Worm (Caenorhabditis elegans) whole organism, early embryonic: ENCODE measurements around the gene clec-252.

Source experiments
- B0310.2 ChIP-seq: sonication (generic microtip); optimal IDR thresholded peaks from 2 replicates; lab custom pipeline; 2016; ENCODE audit warnings: mild to moderate bottlenecking, missing genetic modification characterization, missing compliant biosample characterization
- aly-1 ChIP-seq: sonication (generic microtip); optimal IDR thresholded peaks from 2 replicates; lab custom pipeline; 2016; ENCODE audit warnings: missing genetic modification characterization, missing compliant biosample characterization
- ama-1 ChIP-seq: fragments of 150-350 bp; optimal IDR thresholded peaks from 2 replicates; lab custom pipeline; 2014
- ceh-13 ChIP-seq: fragments of 200-800 bp; sonication (Bioruptor generic); optimal IDR thresholded peaks from 2 replicates; lab custom pipeline; 2018; ENCODE audit warnings: mild to moderate bottlenecking, missing genetic modification characterization, missing compliant biosample characterization
- ceh-36 ChIP-seq: sonication (generic microtip); optimal IDR thresholded peaks from 2 replicates; lab custom pipeline; 2016; ENCODE audit warnings: missing genetic modification characterization, inconsistent platforms, missing compliant biosample characterization
- flt-1 ChIP-seq: fragments of 200-800 bp; sonication (Bioruptor generic); IDR thresholded peaks from 2 replicates; pipeline ENCODE4 v1.3.6; 2022; ENCODE audit warnings: missing genetic modification characterization, missing compliant biosample characterization
- hmbx-1 ChIP-seq: sonication (generic microtip); optimal IDR thresholded peaks from 2 replicates; lab custom pipeline; 2016; ENCODE audit warnings: mild to moderate bottlenecking, missing genetic modification characterization, missing compliant biosample characterization
- hnd-1 ChIP-seq: sonication (generic microtip); optimal IDR thresholded peaks from 2 replicates; lab custom pipeline; 2016; ENCODE audit warnings: missing genetic modification characterization, missing compliant biosample characterization
- scrt-1 ChIP-seq: fragments of 200-800 bp; sonication (Bioruptor generic); IDR thresholded peaks from 2 replicates; pipeline ENCODE4 v1.3.6; 2022; ENCODE audit warnings: missing genetic modification characterization, missing compliant biosample characterization
- sea-1 ChIP-seq: fragments of 200-800 bp; sonication (Bioruptor generic); conservative IDR thresholded peaks from 2 replicates; pipeline ENCODE4 v1.3.6; 2022; ENCODE audit warnings: missing genetic modification characterization, missing compliant biosample characterization
- tbx-11 ChIP-seq: fragments of 200-800 bp; sonication (Bioruptor generic); IDR thresholded peaks from 2 replicates; pipeline ENCODE4 v1.3.6; 2022; ENCODE audit warnings: missing genetic modification characterization, missing compliant biosample characterization
- tbx-37 ChIP-seq: fragments of 200-800 bp; sonication (Bioruptor generic); conservative IDR thresholded peaks from 2 replicates; pipeline ENCODE4 v1.3.6; 2022; ENCODE audit warnings: missing genetic modification reagents, missing genetic modification characterization, missing compliant biosample characterization
- tra-4 ChIP-seq: sonication (generic microtip); optimal IDR thresholded peaks from 2 replicates; lab custom pipeline; 2017; ENCODE audit warnings: missing genetic modification characterization, missing compliant biosample characterization

- TF ChIP-seq sea-1 (peak; percentile 74), hmbx-1 (tag; lab: Kevin White, UChicago) (no peak), tbx-11 (GFP tag; lab: Robert Waterston, UW) (peak; percentile 40; the same call in 1 of the 2 replicates), aly-1 (tag; lab: Kevin White, UChicago) (peak; percentile 62), ama-1 (lab: Kevin White, UChicago) (no peak), ceh-13 (peak; percentile 40), B0310.2 (tag; lab: Kevin White, UChicago) (no peak), tbx-37 (GFP tag; lab: Robert Waterston, UW) (no peak), scrt-1 (GFP tag; lab: Robert Waterston, UW) (0 out of 2 replicates have a peak, but pooled peaks have one; percentile 58), tra-4 (tag; lab: Kevin White, UChicago) (no peak), ceh-36 (tag; lab: Kevin White, UChicago) (no peak), hnd-1 (no peak), flt-1 (GFP tag; lab: Robert Waterston, UW) (peak; percentile 40; the same call in 1 of the 2 replicates)
These were observed 36.5 kb downstream of the clec-252 start for ce11 chrV:18712118-18712517.
